Fruit fly (Drosophila melanogaster) whole organism, embryonic: ENCODE measurements around the gene CG31804.
A peak's percentile ranks its signal among the peaks of the same experiment; 100 is the strongest.

Experiments
- Abd-B ChIP-seq: fragments of 200-800 bp; sonication (Bioruptor generic); optimal IDR thresholded peaks from 2 replicates; lab custom pipeline; 2018; ENCODE audit warnings: missing biosample characterization, mild to moderate bottlenecking, missing genetic modification characterization, moderate library complexity
- Blimp-1 ChIP-seq: fragments of 200-800 bp; sonication (Bioruptor generic); optimal IDR thresholded peaks from 3 replicates; lab custom pipeline; 2018; ENCODE audit warnings: missing biosample characterization, missing genetic modification characterization, mild to moderate bottlenecking, moderate library complexity, missing genetic modification reagents
- C15 ChIP-seq: fragments of 200-800 bp; sonication (Bioruptor generic); IDR thresholded peaks from 3 replicates; pipeline ENCODE4 v1.3.6; 2022; ENCODE audit warnings: missing biosample characterization, missing genetic modification characterization
- CG10654 ChIP-seq: fragments of 200-800 bp; sonication (Bioruptor generic); optimal IDR thresholded peaks from 2 replicates; lab custom pipeline; 2016; ENCODE audit warnings: missing biosample characterization, missing genetic modification characterization
- CG11695 ChIP-seq: fragments of 200-800 bp; sonication (Bioruptor generic); IDR thresholded peaks from 3 replicates; pipeline ENCODE4 v1.3.6; 2022; ENCODE audit warnings: missing biosample characterization, missing genetic modification characterization
- CG13424 ChIP-seq: fragments of 200-800 bp; sonication (Bioruptor generic); optimal IDR thresholded peaks from 2 replicates; lab custom pipeline; 2019; ENCODE audit warnings: missing biosample characterization, mild to moderate bottlenecking, missing genetic modification characterization, moderate library complexity
- CG13775 ChIP-seq: fragments of 200-800 bp; sonication (Bioruptor generic); optimal IDR thresholded peaks from 3 replicates; lab custom pipeline; 2017; ENCODE audit warnings: missing biosample characterization, mild to moderate bottlenecking, missing genetic modification characterization
- CG17385 ChIP-seq: fragments of 200-800 bp; sonication (Bioruptor generic); optimal IDR thresholded peaks from 3 replicates; lab custom pipeline; 2018; ENCODE audit warnings: missing biosample characterization, mild to moderate bottlenecking, missing genetic modification characterization
- CG18476 ChIP-seq: fragments of 200-800 bp; sonication (Bioruptor generic); optimal IDR thresholded peaks from 2 replicates; lab custom pipeline; 2016; ENCODE audit warnings: missing biosample characterization, mild to moderate bottlenecking, missing genetic modification characterization
- CG2116 ChIP-seq: fragments of 200-800 bp; sonication (Bioruptor generic); optimal IDR thresholded peaks from 3 replicates; lab custom pipeline; 2018; ENCODE audit warnings: missing biosample characterization, mild to moderate bottlenecking, missing genetic modification characterization
- CG2129 ChIP-seq: fragments of 200-800 bp; sonication (Bioruptor generic); IDR thresholded peaks from 2 replicates; pipeline ENCODE4 v1.3.6; 2022; ENCODE audit warnings: missing biosample characterization, missing genetic modification characterization; ENCODE audit not compliant: partially characterized antibody
- CG32532 ChIP-seq: fragments of 200-800 bp; sonication (Bioruptor generic); IDR thresholded peaks from 2 replicates; pipeline ENCODE4 v1.3.6; 2022; ENCODE audit warnings: missing biosample characterization, missing genetic modification characterization
- CG3995 ChIP-seq: fragments of 200-800 bp; sonication (Bioruptor generic); optimal IDR thresholded peaks from 3 replicates; lab custom pipeline; 2016; ENCODE audit warnings: missing biosample characterization, missing genetic modification characterization
- CG5180 ChIP-seq: fragments of 200-800 bp; sonication (Bioruptor generic); optimal IDR thresholded peaks from 3 replicates; lab custom pipeline; 2017; ENCODE audit warnings: missing biosample characterization, missing genetic modification characterization, mild to moderate bottlenecking, moderate library complexity, missing genetic modification reagents
- CG6654 ChIP-seq: fragments of 200-800 bp; sonication (Bioruptor generic); optimal IDR thresholded peaks from 2 replicates; lab custom pipeline; 2017; ENCODE audit warnings: missing biosample characterization, mild to moderate bottlenecking, missing genetic modification characterization
- CG6791 ChIP-seq: fragments of 200-800 bp; sonication (Bioruptor generic); IDR thresholded peaks from 3 replicates; pipeline ENCODE4 v1.3.6; 2022; ENCODE audit warnings: missing biosample characterization, missing genetic modification characterization; ENCODE audit not compliant: partially characterized antibody
- CG7839 ChIP-seq: fragments of 200-800 bp; sonication (Bioruptor generic); optimal IDR thresholded peaks from 3 replicates; lab custom pipeline; 2018; ENCODE audit warnings: missing biosample characterization, mild to moderate bottlenecking, missing genetic modification characterization, moderate library complexity
- CG8478 ChIP-seq: fragments of >200 bp; optimal IDR thresholded peaks from 2 replicates; lab custom pipeline; 2018
- CG8924 ChIP-seq: fragments of 200-800 bp; optimal IDR thresholded peaks from 3 replicates; lab custom pipeline; 2019; ENCODE audit warnings: missing biosample characterization, mild to moderate bottlenecking, missing genetic modification characterization, moderate library complexity
- CG9727 ChIP-seq: fragments of 200-800 bp; sonication (Bioruptor generic); optimal IDR thresholded peaks from 3 replicates; lab custom pipeline; 2017; ENCODE audit warnings: missing biosample characterization, mild to moderate bottlenecking, missing genetic modification characterization
- CG9932 ChIP-seq: fragments of 200-800 bp; sonication (Bioruptor generic); IDR thresholded peaks from 2 replicates; pipeline ENCODE4 v1.3.6; 2022; ENCODE audit warnings: missing biosample characterization, missing genetic modification characterization
- D ChIP-seq, 2 experiments: fragments of 200-800 bp in 1 of 2; fragments of >200 bp in 1 of 2; sonication (Bioruptor generic) in 1 of 2; optimal IDR thresholded peaks; 2 replicates in 1 of 2; 3 replicates in 1 of 2; lab custom pipeline; 2017; ENCODE audit warnings: mild to moderate bottlenecking in 1 of 2, missing biosample characterization in 1 of 2, missing genetic modification characterization in 1 of 2, missing genetic modification reagents in 1 of 2
- Dad ChIP-seq: fragments of 200-800 bp; sonication (Bioruptor generic); optimal IDR thresholded peaks from 3 replicates; lab custom pipeline; 2016; ENCODE audit warnings: missing biosample characterization, missing genetic modification characterization
- Elba2 ChIP-seq: fragments of 200-800 bp; sonication (Bioruptor generic); optimal IDR thresholded peaks from 3 replicates; lab custom pipeline; 2016; ENCODE audit warnings: missing biosample characterization, missing genetic modification characterization
- Fer2 ChIP-seq: fragments of 200-800 bp; sonication (Bioruptor generic); optimal IDR thresholded peaks from 2 replicates; lab custom pipeline; 2018; ENCODE audit warnings: missing biosample characterization, mild to moderate bottlenecking, missing genetic modification characterization, moderate library complexity
- Hmr ChIP-seq: fragments of 200-800 bp; sonication (Bioruptor generic); optimal IDR thresholded peaks from 3 replicates; lab custom pipeline; 2017; ENCODE audit warnings: mild to moderate bottlenecking, missing biosample characterization, missing genetic modification reagents, missing genetic modification characterization
- MBD-R2 ChIP-seq: fragments of 200-800 bp; sonication (Bioruptor generic); IDR thresholded peaks from 2 replicates; pipeline ENCODE4 v1.3.6; 2022; ENCODE audit warnings: missing biosample characterization, missing genetic modification characterization
- NK7.1 ChIP-seq: fragments of 200-800 bp; sonication (Bioruptor generic); optimal IDR thresholded peaks from 3 replicates; lab custom pipeline; 2016; ENCODE audit warnings: missing biosample characterization, missing genetic modification characterization
- Nf-YB ChIP-seq: fragments of 200-800 bp; sonication (Bioruptor generic); optimal IDR thresholded peaks from 3 replicates; lab custom pipeline; 2019; ENCODE audit warnings: missing biosample characterization, mild to moderate bottlenecking, missing genetic modification characterization, moderate library complexity
- Sry-β ChIP-seq: fragments of 200-800 bp; sonication (Bioruptor generic); optimal IDR thresholded peaks from 2 replicates; lab custom pipeline; 2018; ENCODE audit warnings: missing biosample characterization, mild to moderate bottlenecking, missing genetic modification characterization, moderate library complexity
- amos ChIP-seq: fragments of 200-800 bp; sonication (Bioruptor generic); IDR thresholded peaks from 2 replicates; pipeline ENCODE4 v1.3.6; 2022; ENCODE audit warnings: missing biosample characterization, missing genetic modification characterization; ENCODE audit not compliant: partially characterized antibody
- cato ChIP-seq: fragments of 200-800 bp; sonication (Bioruptor generic); optimal IDR thresholded peaks from 2 replicates; lab custom pipeline; 2016; ENCODE audit warnings: missing biosample characterization, missing genetic modification characterization, borderline replicate concordance
- chinmo ChIP-seq: fragments of 200-800 bp; sonication (Bioruptor generic); IDR thresholded peaks from 4 replicates; pipeline ENCODE4 v1.3.6; 2022; ENCODE audit warnings: missing biosample characterization, missing genetic modification characterization; ENCODE audit not compliant: partially characterized antibody
- chm ChIP-seq: fragments of 200-800 bp; sonication (Bioruptor generic); IDR thresholded peaks from 2 replicates; pipeline ENCODE4 v1.3.6; 2022; ENCODE audit warnings: missing biosample characterization, missing genetic modification characterization
- ci ChIP-seq: fragments of 200-800 bp; sonication (Bioruptor generic); IDR thresholded peaks from 3 replicates; pipeline ENCODE4 v1.3.6; 2022; ENCODE audit warnings: missing biosample characterization, missing genetic modification characterization
- cwo ChIP-seq: fragments of 200-800 bp; sonication (Bioruptor generic); optimal IDR thresholded peaks from 3 replicates; lab custom pipeline; 2017; ENCODE audit warnings: missing biosample characterization, missing genetic modification characterization, mild to moderate bottlenecking, moderate library complexity, missing genetic modification reagents
- dan ChIP-seq: fragments of 200-800 bp; sonication (Bioruptor generic); IDR thresholded peaks from 2 replicates; pipeline ENCODE4 v1.3.6; 2022; ENCODE audit warnings: missing biosample characterization, missing genetic modification characterization
- dimm ChIP-seq: fragments of 200-800 bp; sonication (Bioruptor generic); IDR thresholded peaks from 2 replicates; pipeline ENCODE4 v1.3.6; 2022; ENCODE audit warnings: missing biosample characterization, missing genetic modification characterization
- fd102C ChIP-seq: fragments of 200-800 bp; sonication (Bioruptor generic); optimal IDR thresholded peaks from 2 replicates; lab custom pipeline; 2018; ENCODE audit warnings: missing biosample characterization, mild to moderate bottlenecking, missing genetic modification characterization, moderate library complexity
- ftz-f1 ChIP-seq: fragments of 200-800 bp; sonication (Bioruptor generic); optimal IDR thresholded peaks from 2 replicates; lab custom pipeline; 2016; ENCODE audit warnings: missing biosample characterization, missing genetic modification characterization
- gcm2 ChIP-seq: fragments of 200-800 bp; sonication (Bioruptor generic); optimal IDR thresholded peaks from 2 replicates; lab custom pipeline; 2016; ENCODE audit warnings: missing biosample characterization, missing genetic modification characterization
- grn ChIP-seq: fragments of 200-800 bp; sonication (Bioruptor generic); optimal IDR thresholded peaks from 3 replicates; lab custom pipeline; 2017; ENCODE audit warnings: missing biosample characterization, missing genetic modification characterization
- gsb ChIP-seq: fragments of 200-800 bp; sonication (Bioruptor generic); IDR thresholded peaks from 2 replicates; pipeline ENCODE4 v1.3.6; 2022; ENCODE audit warnings: missing biosample characterization, missing genetic modification characterization
- ham ChIP-seq: fragments of 200-800 bp; sonication (Bioruptor generic); IDR thresholded peaks from 2 replicates; pipeline ENCODE4 v1.3.6; 2022; ENCODE audit warnings: missing biosample characterization, missing genetic modification characterization
- kni ChIP-seq: fragments of 200-800 bp; sonication (Bioruptor generic); optimal IDR thresholded peaks from 3 replicates; lab custom pipeline; 2017; ENCODE audit warnings: mild to moderate bottlenecking, missing biosample characterization, missing genetic modification reagents, missing genetic modification characterization
- mirr ChIP-seq: fragments of 200-800 bp; sonication (Bioruptor generic); optimal IDR thresholded peaks from 3 replicates; lab custom pipeline; 2018; ENCODE audit warnings: missing biosample characterization, mild to moderate bottlenecking, missing genetic modification characterization
- odd ChIP-seq: fragments of 200-800 bp; sonication (Bioruptor generic); optimal IDR thresholded peaks from 2 replicates; lab custom pipeline; 2017; ENCODE audit warnings: missing biosample characterization, mild to moderate bottlenecking, missing genetic modification characterization
- p53 ChIP-seq: fragments of 200-800 bp; sonication (Bioruptor generic); optimal IDR thresholded peaks from 2 replicates; lab custom pipeline; 2016; ENCODE audit warnings: missing biosample characterization, missing genetic modification characterization
- phol ChIP-seq: fragments of 200-800 bp; sonication (Bioruptor generic); optimal IDR thresholded peaks from 3 replicates; lab custom pipeline; 2018; ENCODE audit warnings: missing biosample characterization, mild to moderate bottlenecking, missing genetic modification characterization, moderate library complexity
- sna ChIP-seq: fragments of 200-800 bp; sonication (Bioruptor generic); IDR thresholded peaks from 2 replicates; pipeline ENCODE4 v1.3.6; 2022; ENCODE audit warnings: missing biosample characterization, missing genetic modification characterization; ENCODE audit not compliant: partially characterized antibody

The CG31804 gene

dm6 chr2L:17410358-17410757 lies 47.1 kb downstream of the CG31804 start, which contains the start of the genes Polr2J and CG15141 (continued):
- TF ChIP-seq Hmr (GFP tag; lab: Kevin White, UChicago) (no peak), CG3995 (GFP tag; lab: Kevin White, UChicago) (peak; percentile 56), cato (GFP tag; lab: Kevin White, UChicago) (peak; percentile 84), CG18476 (GFP tag; lab: Kevin White, UChicago) (peak; percentile 86), chm (GFP tag; lab: Robert Waterston, UW) (peak; percentile 70), fd102C (GFP tag; lab: Kevin White, UChicago) (peak; percentile 18), NK7.1 (GFP tag; lab: Kevin White, UChicago) (peak; percentile 13), CG32532 (GFP tag; lab: Robert Waterston, UW) (peak; percentile 88), mirr (GFP tag; lab: Kevin White, UChicago) (no peak), CG9932 (GFP tag; lab: Robert Waterston, UW) (peak; percentile 95), p53 (GFP tag; lab: Kevin White, UChicago) (no peak), phol (peak; percentile 92), Abd-B (peak; percentile 92), CG8924 (tag; lab: Kevin White, UChicago) (peak; percentile 90), CG6654 (GFP tag; lab: Kevin White, UChicago) (peak; percentile 58), odd (no peak), Sry-β (GFP tag; lab: Kevin White, UChicago) (peak; percentile 93), sna (GFP tag; lab: Robert Waterston, UW) (peak; percentile 84), MBD-R2 (GFP tag; lab: Robert Waterston, UW) (peak; percentile 96), Fer2 (peak; percentile 66), CG5180 (GFP tag; lab: Kevin White, UChicago) (no peak), CG9727 (GFP tag; lab: Kevin White, UChicago) (peak; percentile 90), CG11695 (GFP tag; lab: Robert Waterston, UW) (peak; percentile 73; the same call in 2 of the 3 replicates), Elba2 (peak; percentile 66), chinmo (GFP tag; lab: Robert Waterston, UW) (no peak), dimm (GFP tag; lab: Robert Waterston, UW) (no peak), CG13775 (peak; percentile 92), grn (GFP tag; lab: Kevin White, UChicago) (no peak), ftz-f1 (GFP tag; lab: Kevin White, UChicago) (no peak), C15 (GFP tag; lab: Robert Waterston, UW) (peak; percentile 81; the same call in 2 of the 3 replicates), D (optimal IDR thresholded peaks at IDR 0.05; lab: Kevin White, UChicago) (no peak), D (GFP tag; optimal IDR thresholded peaks at IDR 0.05; lab: Kevin White, UChicago) (peak; percentile 71), Dad (GFP tag; lab: Kevin White, UChicago) (peak; percentile 87), CG7839 (no peak), CG2116 (peak; percentile 71), CG10654 (GFP tag; lab: Kevin White, UChicago) (peak; percentile 83), CG17385 (GFP tag; lab: Kevin White, UChicago) (peak; percentile 70), Blimp-1 (GFP tag; lab: Kevin White, UChicago) (peak; percentile 78), ci (GFP tag; lab: Robert Waterston, UW) (peak; percentile 68; the same call in 2 of the 3 replicates), CG13424 (tag; lab: Kevin White, UChicago) (peak; percentile 89), ham (GFP tag; lab: Robert Waterston, UW) (peak; percentile 33; the same call in 1 of the 2 replicates), CG8478 (no peak), dan (GFP tag; lab: Robert Waterston, UW) (no peak), amos (GFP tag; lab: Robert Waterston, UW) (peak; percentile 84), CG2129 (peak; percentile 86), gcm2 (no peak), kni (no peak), cwo (GFP tag; lab: Kevin White, UChicago) (peak; percentile 53), Nf-YB (GFP tag; lab: Kevin White, UChicago) (peak; percentile 70), gsb (GFP tag; lab: Robert Waterston, UW) (no peak), CG6791 (peak; percentile 73)
